Worm (Caenorhabditis elegans) whole organism, young adult: ENCODE measurements around the gene F19C6.3.

Experiments
- B0019.2 ChIP-seq: fragments of 200-800 bp; sonication (Bioruptor generic); conservative IDR thresholded peaks from 2 replicates; pipeline ENCODE4 v1.3.6; 2022; ENCODE audit warnings: missing genetic modification reagents, missing genetic modification characterization, missing compliant biosample characterization
- B0035.1 ChIP-seq: sonication (generic microtip); optimal IDR thresholded peaks from 2 replicates; lab custom pipeline; 2016; ENCODE audit warnings: missing genetic modification characterization, mild to moderate bottlenecking, missing compliant biosample characterization, missing genotype, missing genetic modification reagents
- C06A6.2 ChIP-seq: fragments of 200-800 bp; sonication (Bioruptor generic); conservative IDR thresholded peaks from 2 replicates; pipeline ENCODE4 v1.3.6; 2022; ENCODE audit warnings: missing genetic modification characterization, missing compliant biosample characterization
- C17E4.6 ChIP-seq: fragments of 200-800 bp; sonication (Bioruptor generic); IDR thresholded peaks from 2 replicates; pipeline ENCODE4 v1.3.6; 2022; ENCODE audit warnings: missing genetic modification reagents, missing genetic modification characterization, missing compliant biosample characterization
- D2030.7 ChIP-seq: fragments of 200-800 bp; sonication (Bioruptor generic); IDR thresholded peaks from 2 replicates; pipeline ENCODE4 v1.3.6; 2022; ENCODE audit warnings: missing genetic modification reagents, missing genetic modification characterization, missing compliant biosample characterization
- F23B12.7 ChIP-seq: sonication (generic microtip); optimal IDR thresholded peaks from 2 replicates; lab custom pipeline; 2017; ENCODE audit warnings: missing genetic modification characterization, mild to moderate bottlenecking, missing compliant biosample characterization, antibody characterized with exemption, moderate library complexity; ENCODE audit not compliant: insufficient read depth
- F37B4.10 ChIP-seq: fragments of 200-800 bp; sonication (Bioruptor generic); IDR thresholded peaks from 2 replicates; pipeline ENCODE4 v1.3.6; 2022; ENCODE audit warnings: missing genetic modification characterization, missing compliant biosample characterization
- F49E8.2 ChIP-seq: sonication (generic microtip); optimal IDR thresholded peaks from 3 replicates; lab custom pipeline; 2017; ENCODE audit warnings: missing genetic modification characterization, mild to moderate bottlenecking, missing compliant biosample characterization, antibody characterized with exemption, moderate library complexity; ENCODE audit not compliant: insufficient read depth
- F55B11.4 ChIP-seq: sonication (generic microtip); optimal IDR thresholded peaks from 2 replicates; lab custom pipeline; 2016; ENCODE audit warnings: missing compliant biosample characterization, missing genetic modification characterization, borderline replicate concordance; ENCODE audit not compliant: insufficient read depth
- F57A8.1 ChIP-seq: fragments of 200-800 bp; sonication (Bioruptor generic); optimal IDR thresholded peaks from 2 replicates; lab custom pipeline; 2018; ENCODE audit warnings: mild to moderate bottlenecking, missing genetic modification characterization, moderate library complexity, missing compliant biosample characterization
- T26A5.8 ChIP-seq: sonication (generic microtip); optimal IDR thresholded peaks from 2 replicates; lab custom pipeline; 2016; ENCODE audit warnings: missing genetic modification characterization, missing compliant biosample characterization
- Y53G8AR.9 ChIP-seq: fragments of 200-800 bp; sonication (Bioruptor generic); conservative IDR thresholded peaks from 2 replicates; pipeline ENCODE4 v1.3.6; 2022; ENCODE audit warnings: missing genetic modification reagents, missing genetic modification characterization, missing compliant biosample characterization
- Y56A3A.18 ChIP-seq: fragments of 200-800 bp; sonication (Bioruptor generic); IDR thresholded peaks from 2 replicates; pipeline ENCODE4 v1.3.6; 2022; ENCODE audit warnings: missing genetic modification reagents, missing genetic modification characterization, missing compliant biosample characterization
- Y79H2A.3 ChIP-seq: fragments of 200-800 bp; sonication (Bioruptor generic); conservative IDR thresholded peaks from 2 replicates; pipeline ENCODE4 v1.3.6; 2022; ENCODE audit warnings: missing genetic modification reagents, missing genetic modification characterization, missing compliant biosample characterization
- ZK185.1 ChIP-seq: sonication (generic microtip); optimal IDR thresholded peaks from 2 replicates; lab custom pipeline; 2016; ENCODE audit warnings: mild to moderate bottlenecking, missing genetic modification characterization, missing compliant biosample characterization; ENCODE audit not compliant: poor library complexity, severe bottlenecking
- aptf-2 ChIP-seq: fragments of 200-800 bp; sonication (Bioruptor generic); conservative IDR thresholded peaks from 2 replicates; pipeline ENCODE4 v1.3.6; 2022; ENCODE audit warnings: missing genetic modification reagents, missing genetic modification characterization, missing compliant biosample characterization
- aptf-3 ChIP-seq: fragments of 200-800 bp; sonication (Bioruptor generic); IDR thresholded peaks from 2 replicates; pipeline ENCODE4 v1.3.6; 2022; ENCODE audit warnings: missing genetic modification characterization, missing compliant biosample characterization
- attf-3 ChIP-seq: fragments of 200-800 bp; sonication (Bioruptor generic); conservative IDR thresholded peaks from 2 replicates; pipeline ENCODE4 v1.3.6; 2022; ENCODE audit warnings: missing genetic modification reagents, missing genetic modification characterization, missing compliant biosample characterization
- cebp-1 ChIP-seq, 2 experiments: fragments of 200-800 bp in 1 of 2; sonication (Bioruptor generic) in 1 of 2; sonication (generic microtip) in 1 of 2; IDR thresholded peaks in 1 of 2; optimal IDR thresholded peaks in 1 of 2; 2 replicates each; pipeline versions ENCODE4 v1.3.6 to Lab custom; 2017 to 2022; ENCODE audit warnings: missing compliant biosample characterization in 2 of 2, missing genetic modification characterization in 2 of 2, mild to moderate bottlenecking in 1 of 2, missing genetic modification reagents in 1 of 2, moderate library complexity in 1 of 2
- ceh-100 ChIP-seq: fragments of 200-800 bp; sonication (Bioruptor generic); IDR thresholded peaks from 2 replicates; pipeline ENCODE4 v1.3.6; 2022; ENCODE audit warnings: missing genetic modification reagents, missing genetic modification characterization, missing compliant biosample characterization
- ceh-91 ChIP-seq: fragments of 200-800 bp; sonication (Bioruptor generic); IDR thresholded peaks from 2 replicates; pipeline ENCODE4 v1.3.6; 2022; ENCODE audit warnings: missing genetic modification reagents, missing genetic modification characterization, missing compliant biosample characterization
- chd-7 ChIP-seq: sonication (generic microtip); optimal IDR thresholded peaks from 2 replicates; lab custom pipeline; 2016; ENCODE audit warnings: mild to moderate bottlenecking, missing genetic modification characterization, moderate library complexity, missing compliant biosample characterization
- die-1 ChIP-seq: sonication (generic microtip); optimal IDR thresholded peaks from 2 replicates; lab custom pipeline; 2016; ENCODE audit warnings: missing genotype, mild to moderate bottlenecking, missing genetic modification characterization, missing compliant biosample characterization
- dox-1 ChIP-seq: fragments of 200-800 bp; sonication (Bioruptor generic); IDR thresholded peaks from 2 replicates; pipeline ENCODE4 v1.3.6; 2022; ENCODE audit warnings: missing genetic modification reagents, missing genetic modification characterization, missing compliant biosample characterization
- dpff-1 ChIP-seq: sonication (generic microtip); optimal IDR thresholded peaks from 2 replicates; lab custom pipeline; 2017; ENCODE audit warnings: mild to moderate bottlenecking, missing genetic modification characterization, missing compliant biosample characterization
- egl-18 ChIP-seq: fragments of 200-800 bp; sonication (Bioruptor generic); IDR thresholded peaks from 2 replicates; pipeline ENCODE4 v1.3.6; 2022; ENCODE audit warnings: missing genetic modification reagents, missing genetic modification characterization, missing compliant biosample characterization
- egl-44 ChIP-seq: fragments of 200-800 bp; sonication (Bioruptor generic); IDR thresholded peaks from 2 replicates; pipeline ENCODE4 v1.3.6; 2022; ENCODE audit warnings: missing genetic modification reagents, missing genetic modification characterization, missing compliant biosample characterization
- ets-4 ChIP-seq: fragments of 200-800 bp; sonication (Bioruptor generic); optimal IDR thresholded peaks from 2 replicates; lab custom pipeline; 2018; ENCODE audit warnings: mild to moderate bottlenecking, missing genetic modification characterization, missing compliant biosample characterization
- him-1 ChIP-seq: sonication (generic microtip); optimal IDR thresholded peaks from 2 replicates; lab custom pipeline; 2016; ENCODE audit warnings: missing genotype, missing genetic modification reagents, missing genetic modification characterization, missing compliant biosample characterization
- hmg-1.2 ChIP-seq: fragments of 200-800 bp; sonication (Bioruptor generic); IDR thresholded peaks from 2 replicates; pipeline ENCODE4 v1.3.6; 2022; ENCODE audit warnings: missing genetic modification reagents, missing genetic modification characterization, missing compliant biosample characterization
- lag-1 ChIP-seq: fragments of 200-800 bp; sonication (Bioruptor generic); IDR thresholded peaks from 2 replicates; pipeline ENCODE4 v1.3.6; 2022; ENCODE audit warnings: missing genetic modification reagents, missing genetic modification characterization, missing compliant biosample characterization
- let-526 ChIP-seq: fragments of 200-800 bp; sonication (Bioruptor generic); IDR thresholded peaks from 2 replicates; pipeline ENCODE4 v1.3.6; 2022; ENCODE audit warnings: missing genetic modification reagents, missing genetic modification characterization, missing compliant biosample characterization
- lin-26 ChIP-seq: fragments of 200-800 bp; sonication (Bioruptor generic); IDR thresholded peaks from 2 replicates; pipeline ENCODE4 v1.3.6; 2022; ENCODE audit warnings: missing genetic modification reagents, missing genetic modification characterization, missing compliant biosample characterization
- lir-1 ChIP-seq: fragments of 200-800 bp; sonication (Bioruptor generic); conservative IDR thresholded peaks from 2 replicates; pipeline ENCODE4 v1.3.6; 2022; ENCODE audit warnings: missing genetic modification reagents, missing genetic modification characterization, missing compliant biosample characterization
- madf-10 ChIP-seq: sonication (generic microtip); optimal IDR thresholded peaks from 2 replicates; lab custom pipeline; 2016; ENCODE audit warnings: mild to moderate bottlenecking, missing genetic modification characterization, missing compliant biosample characterization
- mcd-1 ChIP-seq: fragments of 200-800 bp; sonication (Bioruptor generic); IDR thresholded peaks from 2 replicates; pipeline ENCODE4 v1.3.6; 2022; ENCODE audit warnings: missing genetic modification reagents, missing genetic modification characterization, missing compliant biosample characterization
- mes-4 ChIP-seq: sonication (generic microtip); optimal IDR thresholded peaks from 2 replicates; lab custom pipeline; 2016; ENCODE audit warnings: missing genotype, missing genetic modification characterization, missing compliant biosample characterization
- nfya-1 ChIP-seq: sonication (generic microtip); optimal IDR thresholded peaks from 2 replicates; lab custom pipeline; 2017; ENCODE audit warnings: antibody characterized with exemption, missing compliant biosample characterization, missing genetic modification characterization, borderline replicate concordance; ENCODE audit not compliant: insufficient read depth
- nfyb-1 ChIP-seq: fragments of 200-800 bp; sonication (Bioruptor generic); IDR thresholded peaks from 2 replicates; pipeline ENCODE4 v1.3.6; 2022; ENCODE audit warnings: missing genetic modification reagents, missing genetic modification characterization, missing compliant biosample characterization
- nhr-120 ChIP-seq: fragments of 200-800 bp; sonication (Bioruptor generic); IDR thresholded peaks from 2 replicates; pipeline ENCODE4 v1.3.6; 2022; ENCODE audit warnings: missing genetic modification characterization, missing compliant biosample characterization
- pha-4 ChIP-seq: fragments of 150-350 bp; sonication (generic microtip); optimal IDR thresholded peaks from 2 replicates; lab custom pipeline; 2014; ENCODE audit warnings: missing biosample characterization, missing genetic modification reagents, missing genetic modification characterization
- rpc-1 ChIP-seq, 2 experiments: fragments of 150-350 bp in 1 of 2; sonication (generic microtip) in 1 of 2; optimal IDR thresholded peaks; 2 replicates each; lab custom pipeline; 2014 to 2018; ENCODE audit warnings: missing biosample characterization in 1 of 2, missing genetic modification characterization in 1 of 2, missing genetic modification reagents in 1 of 2, missing genotype in 1 of 2
- snpc-1.1 ChIP-seq: sonication (generic microtip); optimal IDR thresholded peaks from 2 replicates; lab custom pipeline; 2017; ENCODE audit warnings: missing genetic modification characterization, mild to moderate bottlenecking, missing compliant biosample characterization, antibody characterized with exemption, moderate library complexity, missing genotype, missing genetic modification reagents; ENCODE audit not compliant: insufficient read depth
- snpc-3.4 ChIP-seq: sonication (generic microtip); optimal IDR thresholded peaks from 2 replicates; lab custom pipeline; 2017; ENCODE audit warnings: missing genetic modification characterization, mild to moderate bottlenecking, missing compliant biosample characterization, antibody characterized with exemption, moderate library complexity, missing genotype, missing genetic modification reagents
- ztf-18 ChIP-seq: sonication (generic microtip); optimal IDR thresholded peaks from 2 replicates; lab custom pipeline; 2016; ENCODE audit warnings: missing genotype, mild to moderate bottlenecking, missing genetic modification characterization, missing compliant biosample characterization
- ztf-6 ChIP-seq: fragments of 200-800 bp; sonication (Bioruptor generic); IDR thresholded peaks from 2 replicates; pipeline ENCODE4 v1.3.6; 2022; ENCODE audit warnings: missing genetic modification reagents, missing genetic modification characterization, missing compliant biosample characterization

The F19C6.3 gene

DNA sequence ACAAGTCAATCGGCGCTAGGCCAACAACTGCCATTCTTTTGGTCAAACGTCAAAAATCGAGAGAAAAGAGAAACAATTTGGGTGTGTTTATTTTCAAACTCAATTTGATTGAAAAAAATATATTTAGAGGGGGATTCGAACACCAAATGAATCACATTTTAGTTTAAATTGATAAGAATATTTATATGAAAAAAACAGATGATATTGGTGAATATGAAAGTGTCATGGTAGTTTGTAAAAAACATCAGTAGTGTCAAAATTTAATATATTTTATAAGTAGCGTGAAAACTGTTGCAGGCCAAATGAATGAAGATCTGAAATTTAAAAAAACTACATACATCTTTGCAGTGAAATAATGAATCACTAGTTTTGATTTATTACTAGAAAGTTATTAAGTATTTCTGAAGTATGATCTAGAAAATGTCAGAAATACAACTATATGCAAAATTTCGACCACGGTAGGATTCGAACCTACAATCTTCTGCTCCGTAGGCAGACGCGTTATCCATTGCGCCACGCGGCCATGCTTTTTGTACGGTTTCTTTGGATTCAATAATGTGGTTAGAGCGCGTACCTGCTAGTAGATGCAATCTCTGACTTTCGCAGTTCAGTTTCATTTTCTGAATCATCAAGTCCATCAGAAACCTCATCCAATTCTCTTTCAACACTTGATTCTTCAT is 9.6 kb upstream of the F19C6.3 start, which contains the start of gene F19C6.4 (continued):
- TF ChIP-seq let-526 (no peak), ztf-6 (GFP tag; lab: Robert Waterston, UW) (no peak), C06A6.2 (GFP tag; lab: Robert Waterston, UW) (no peak), Y79H2A.3 (GFP tag; lab: Robert Waterston, UW) (no peak), egl-44 (GFP tag; lab: Robert Waterston, UW) (peak; percentile 54; the same call in 1 of the 2 replicates), rpc-1 (optimal IDR thresholded peaks at IDR 0.05; lab: Kevin White, UChicago) (peak; percentile 84), rpc-1 (tag; optimal IDR thresholded peaks at IDR 0.05; lab: Kevin White, UChicago) (peak; percentile 91), pha-4 (tag; lab: Kevin White, UChicago) (no peak), mcd-1 (no peak), ets-4 (GFP tag; lab: Kevin White, UChicago) (no peak), ceh-91 (no peak), mes-4 (tag; lab: Kevin White, UChicago) (no peak), dpff-1 (tag; lab: Kevin White, UChicago) (no peak), chd-7 (peak; percentile 10), Y53G8AR.9 (GFP tag; lab: Robert Waterston, UW) (no peak), F49E8.2 (tag; lab: Kevin White, UChicago) (no peak), lir-1 (GFP tag; lab: Robert Waterston, UW) (no peak), snpc-1.1 (no peak), F57A8.1 (GFP tag; lab: Kevin White, UChicago) (no peak), nhr-120 (no peak), madf-10 (no peak), aptf-3 (no peak), ztf-18 (tag; lab: Kevin White, UChicago) (peak; percentile 31), nfyb-1 (no peak), ZK185.1 (tag; lab: Kevin White, UChicago) (peak; percentile 45), die-1 (tag; lab: Kevin White, UChicago) (no peak), him-1 (tag; lab: Kevin White, UChicago) (peak; percentile 91), B0019.2 (GFP tag; lab: Robert Waterston, UW) (no peak), F37B4.10 (GFP tag; lab: Robert Waterston, UW) (no peak), B0035.1 (tag; lab: Kevin White, UChicago) (no peak), attf-3 (GFP tag; lab: Robert Waterston, UW) (no peak), cebp-1 (GFP tag; IDR thresholded peaks at IDR 0.05; lab: Robert Waterston, UW) (no peak), cebp-1 (tag; optimal IDR thresholded peaks at IDR 0.05; lab: Kevin White, UChicago) (no peak), lag-1 (GFP tag; lab: Robert Waterston, UW) (no peak), C17E4.6 (no peak), lin-26 (GFP tag; lab: Robert Waterston, UW) (peak; percentile 78), dox-1 (GFP tag; lab: Robert Waterston, UW) (no peak; the same call in 1 of the 2 replicates), snpc-3.4 (tag; lab: Kevin White, UChicago) (peak; percentile 37), aptf-2 (GFP tag; lab: Robert Waterston, UW) (no peak), hmg-1.2 (GFP tag; lab: Robert Waterston, UW) (peak; percentile 60), Y56A3A.18 (GFP tag; lab: Robert Waterston, UW) (peak; percentile 79), F55B11.4 (tag; lab: Kevin White, UChicago) (no peak), D2030.7 (GFP tag; lab: Robert Waterston, UW) (peak; percentile 76), nfya-1 (tag; lab: Kevin White, UChicago) (no peak), ceh-100 (GFP tag; lab: Robert Waterston, UW) (no peak), T26A5.8 (tag; lab: Kevin White, UChicago) (no peak), F23B12.7 (tag; lab: Kevin White, UChicago) (no peak), egl-18 (GFP tag; lab: Robert Waterston, UW) (no peak)
